Worm (Caenorhabditis elegans): ENCODE measurements around the gene nhr-38.
"Not testable (repeated sequence)": the region's sequence is repeated elsewhere in the genome, so short reads cannot be mapped to it uniquely, and the experiment has no call there.

- not testable (repeated sequence) for TF ChIP-seq nhr-11 (tag; optimal IDR thresholded peaks at IDR 0.05); madf-5 (GFP tag; IDR thresholded peaks at IDR 0.05); F49E8.2 (tag; optimal IDR thresholded peaks at IDR 0.05; ENCODE audit: borderline replicate concordance); mdt-29 (GFP tag; IDR thresholded peaks at IDR 0.05); mdl-1 (tag; optimal IDR thresholded peaks at IDR 0.05); aly-2 (tag; optimal IDR thresholded peaks at IDR 0.05); fkh-10 (GFP tag; optimal IDR thresholded peaks at IDR 0.05)
Observed at ce11 chrIV:9740851-9741549, 31.0 kb downstream of the nhr-38 start, which contains the start of gene gln-6.

Data from whole organism, L4 larva.